Fruit fly (Drosophila melanogaster) whole organism, embryonic: ENCODE measurements around the gene CG6195.

ENCODE experiments used
- CG5245 ChIP-seq: fragments of 200-800 bp; sonication (Bioruptor generic); optimal IDR thresholded peaks from 3 replicates; lab custom pipeline; 2016; ENCODE audit warnings: missing biosample characterization, missing genetic modification characterization
- CG8281 ChIP-seq: fragments of 200-800 bp; sonication (Bioruptor generic); optimal IDR thresholded peaks from 2 replicates; lab custom pipeline; 2018; ENCODE audit warnings: missing biosample characterization, mild to moderate bottlenecking, missing genetic modification characterization, moderate library complexity
- CG8478 ChIP-seq: fragments of >200 bp; optimal IDR thresholded peaks from 2 replicates; lab custom pipeline; 2018
- Nf-YB ChIP-seq: fragments of 200-800 bp; sonication (Bioruptor generic); optimal IDR thresholded peaks from 3 replicates; lab custom pipeline; 2019; ENCODE audit warnings: missing biosample characterization, mild to moderate bottlenecking, missing genetic modification characterization, moderate library complexity
- Optix ChIP-seq: fragments of 200-800 bp; sonication (Bioruptor generic); IDR thresholded peaks from 3 replicates; pipeline ENCODE4 v1.3.6; 2022; ENCODE audit warnings: missing biosample characterization, missing genetic modification characterization
- pzg ChIP-seq: fragments of 200-800 bp; sonication (Bioruptor generic); optimal IDR thresholded peaks from 3 replicates; lab custom pipeline; 2018; ENCODE audit warnings: missing biosample characterization, mild to moderate bottlenecking, missing genetic modification characterization, moderate library complexity
- seq ChIP-seq: fragments of 200-800 bp; sonication (Bioruptor generic); IDR thresholded peaks from 2 replicates; pipeline ENCODE4 v1.3.6; 2022; ENCODE audit warnings: missing biosample characterization, missing genetic modification characterization

- no peak for TF ChIP-seq pzg (GFP tag; lab: Kevin White, UChicago)
- no peak for TF ChIP-seq CG8478
- no peak for TF ChIP-seq Nf-YB (GFP tag; lab: Kevin White, UChicago)
- TF ChIP-seq CG5245 (GFP tag; lab: Kevin White, UChicago) = no peak
- TF ChIP-seq CG8281 (tag; lab: Kevin White, UChicago) = no peak
- TF ChIP-seq Optix = no peak
- no peak for TF ChIP-seq seq (GFP tag; lab: Robert Waterston, UW)
Observed at dm6 chr3R:19600335-19600734, 47.9 kb downstream of the CG6195 start, which contains the start of gene CG7333.
